Worm (Caenorhabditis elegans): ENCODE results near the gene Y53F4B.24.

Y53F4B.24 gene

ce11 chrII:15124193-15124592, 10.0 kb downstream of the Y53F4B.24 start, which contains the start of gene Y53F4B.23:
TSS of gene Y53F4B.23 (plus strand) at chrII:15124504.
- TF ChIP-seq snpc-4 (tag; optimal IDR thresholded peaks at IDR 0.05): no peak
- peak; percentile 93 for TF ChIP-seq nhr-28 (tag; optimal IDR thresholded peaks at IDR 0.05)

ce11 chrII:15119537-15120360, 14.5 kb downstream of the Y53F4B.24 start, which contains the start of gene arp-1:
TSS of gene arp-1 (plus strand) at chrII:15120301.
- TF ChIP-seq nhr-111 (GFP tag; optimal IDR thresholded peaks at IDR 0.05): no peak
- TF ChIP-seq arid-1 (GFP tag; conservative IDR thresholded peaks at IDR 0.05): no peak
- no peak for TF ChIP-seq F26F4.8 (GFP tag; conservative IDR thresholded peaks at IDR 0.05)
- TF ChIP-seq Y75B8A.6 (GFP tag; IDR thresholded peaks at IDR 0.05): no peak
- no peak for TF ChIP-seq lin-29 (GFP tag; IDR thresholded peaks at IDR 0.05)
- TF ChIP-seq nhr-25 (tag; optimal IDR thresholded peaks at IDR 0.05; ENCODE audit: borderline replicate concordance, insufficient read depth): peak; percentile 27
- TF ChIP-seq lin-15B (tag; optimal IDR thresholded peaks at IDR 0.05): no peak
- no peak for TF ChIP-seq ceh-28 (tag; optimal IDR thresholded peaks at IDR 0.05)
- TF ChIP-seq nhr-237 (tag; optimal IDR thresholded peaks at IDR 0.05): no peak
- TF ChIP-seq sdz-12 (GFP tag; optimal IDR thresholded peaks at IDR 0.05): no peak
- TF ChIP-seq hlh-11 (tag; optimal IDR thresholded peaks at IDR 0.05): no peak
- TF ChIP-seq Y5F2A.4 (GFP tag; optimal IDR thresholded peaks at IDR 0.05): no peak
- no peak for TF ChIP-seq lim-7 (GFP tag; IDR thresholded peaks at IDR 0.05)
- no peak for TF ChIP-seq unc-130 (GFP tag; optimal IDR thresholded peaks at IDR 0.05)
- TF ChIP-seq T20F7.1 (GFP tag; optimal IDR thresholded peaks at IDR 0.05): peak; percentile 89
- TF ChIP-seq zip-2 (tag; optimal IDR thresholded peaks at IDR 0.05): no peak
- no peak for TF ChIP-seq unc-62 (GFP tag; optimal IDR thresholded peaks at IDR 0.05 in 1 of 2)
- no peak for TF ChIP-seq unc-62 (tag; optimal IDR thresholded peaks at IDR 0.05)
- TF ChIP-seq vab-7 (GFP tag; IDR thresholded peaks at IDR 0.05): no peak
- TF ChIP-seq nhr-6 (tag; optimal IDR thresholded peaks at IDR 0.05): no peak
- no peak for TF ChIP-seq fkh-10 (GFP tag; optimal IDR thresholded peaks at IDR 0.05)
- no peak for TF ChIP-seq egl-43 (GFP tag; IDR thresholded peaks at IDR 0.05)
- no peak for TF ChIP-seq ceh-44 (GFP tag; IDR thresholded peaks at IDR 0.05)
- no peak for TF ChIP-seq pha-4 (GFP tag; IDR thresholded peaks at IDR 0.05)
- TF ChIP-seq pha-4 (tag; optimal IDR thresholded peaks at IDR 0.05): peak; percentile 65
- TF ChIP-seq gei-8 (GFP tag; optimal IDR thresholded peaks at IDR 0.05): no peak
- TF ChIP-seq tra-1 (GFP tag; IDR thresholded peaks at IDR 0.05): no peak
- no peak for TF ChIP-seq skn-1 (tag; optimal IDR thresholded peaks at IDR 0.05)
- no peak for TF ChIP-seq mdl-1 (tag; optimal IDR thresholded peaks at IDR 0.05)
- TF ChIP-seq nhr-11 (tag; optimal IDR thresholded peaks at IDR 0.05): no peak
- peak; percentile 60 for TF ChIP-seq hmg-1.1 (GFP tag; IDR thresholded peaks at IDR 0.05)
- 0 out of 2 replicates have a peak, but pooled peaks have one; percentile 7 for TF ChIP-seq dmd-6 (GFP tag; IDR thresholded peaks at IDR 0.05)
- TF ChIP-seq aha-1 (tag): no peak
- peak; percentile 19 to 68 for TF ChIP-seq lsy-2 (tag; optimal IDR thresholded peaks at IDR 0.05)
- TF ChIP-seq F44E2.7 (GFP tag; IDR thresholded peaks at IDR 0.05): no peak
- no peak for TF ChIP-seq mdt-29 (GFP tag; IDR thresholded peaks at IDR 0.05)
- no peak for TF ChIP-seq saeg-2 (GFP tag; IDR thresholded peaks at IDR 0.05)
- no peak for TF ChIP-seq daf-12 (tag; optimal IDR thresholded peaks at IDR 0.05)
- no peak for TF ChIP-seq daf-19 (GFP tag; conservative IDR thresholded peaks at IDR 0.05)
- no peak for TF ChIP-seq zfp-3 (GFP tag; conservative IDR thresholded peaks at IDR 0.05)
- no peak for TF ChIP-seq dmd-8 (GFP tag; IDR thresholded peaks at IDR 0.05)
- TF ChIP-seq lin-38 (GFP tag; IDR thresholded peaks at IDR 0.05): peak; percentile 32; the same call in 1 of the 2 replicates
- no peak for TF ChIP-seq lir-3 (tag; optimal IDR thresholded peaks at IDR 0.05)
- no peak for TF ChIP-seq aly-2 (tag; optimal IDR thresholded peaks at IDR 0.05)
- TF ChIP-seq snpc-1.2 (GFP tag; IDR thresholded peaks at IDR 0.05): no peak
- no peak for TF ChIP-seq D1046.2 (GFP tag; IDR thresholded peaks at IDR 0.05)
- TF ChIP-seq madf-9 (GFP tag; conservative IDR thresholded peaks at IDR 0.05): no peak

Data from whole organism, L4 larva.